Fruit fly (Drosophila melanogaster): ENCODE results near the gene eRF1.

eRF1 gene

DNA sequence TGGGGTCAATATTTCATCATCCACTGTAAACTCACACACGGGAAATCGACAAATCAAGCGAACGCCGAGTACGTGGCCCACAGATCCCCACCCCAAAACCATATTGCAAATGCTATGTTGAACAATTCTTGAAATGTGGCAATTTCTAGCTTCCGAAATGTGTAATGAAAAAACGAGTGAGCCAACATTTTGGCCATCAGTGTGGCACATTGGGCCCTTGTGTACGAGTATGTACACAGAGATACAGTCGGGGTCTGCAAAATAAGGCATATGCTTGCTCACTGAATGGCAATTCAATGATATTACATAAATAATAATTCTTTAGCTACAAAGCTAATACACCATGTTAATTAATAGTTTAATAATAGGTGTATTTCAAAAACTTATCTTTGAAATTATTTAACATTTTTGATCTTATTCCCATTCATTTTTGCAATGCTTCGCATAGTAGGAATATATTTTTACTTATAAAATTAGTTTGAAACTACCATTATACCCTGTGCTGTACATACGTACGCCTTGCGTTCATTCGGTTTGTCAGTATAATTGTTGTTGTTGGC is 51.5 kb downstream of the eRF1 start (continued):
- TF ChIP-seq HLH54F (GFP tag; optimal IDR thresholded peaks at IDR 0.05) (peak; percentile 85), HLH3B (GFP tag; IDR thresholded peaks at IDR 0.05) (peak; percentile 75), Drgx (GFP tag; IDR thresholded peaks at IDR 0.05) (peak; percentile 92), fd3F (GFP tag; optimal IDR thresholded peaks at IDR 0.05) (peak; percentile 85), CG12391 (tag; optimal IDR thresholded peaks at IDR 0.05) (peak; percentile 89), bbx (GFP tag; IDR thresholded peaks at IDR 0.05; ENCODE audit: partially characterized antibody) (no peak), trem (tag; optimal IDR thresholded peaks at IDR 0.05) (peak; percentile 53), CG10654 (GFP tag; optimal IDR thresholded peaks at IDR 0.05) (peak; percentile 83), CG6813 (GFP tag; optimal IDR thresholded peaks at IDR 0.05) (peak; percentile 69), D (optimal IDR thresholded peaks at IDR 0.05) (no peak), D (GFP tag; optimal IDR thresholded peaks at IDR 0.05) (peak; percentile 81), CG33557 (GFP tag; optimal IDR thresholded peaks at IDR 0.05) (peak; percentile 63), ATbp (GFP tag; optimal IDR thresholded peaks at IDR 0.05) (peak; percentile 80), trh (GFP tag; optimal IDR thresholded peaks at IDR 0.05) (peak; percentile 73), grn (GFP tag; optimal IDR thresholded peaks at IDR 0.05) (no peak), Bteb2 (GFP tag; optimal IDR thresholded peaks at IDR 0.05) (peak; percentile 82), ap (GFP tag; IDR thresholded peaks at IDR 0.05) (peak; percentile 24), Tbp (GFP tag; optimal IDR thresholded peaks at IDR 0.05) (no peak), CG9932 (GFP tag; IDR thresholded peaks at IDR 0.05) (peak; percentile 90), Ptx1 (GFP tag; IDR thresholded peaks at IDR 0.05) (peak; percentile 92), CG9817 (tag; optimal IDR thresholded peaks at IDR 0.05) (peak; percentile 82), CG2199 (GFP tag; IDR thresholded peaks at IDR 0.05) (no peak; the same call in 1 of the 3 replicates), sd (tag; optimal IDR thresholded peaks at IDR 0.05) (peak; percentile 85), Hmx (GFP tag; optimal IDR thresholded peaks at IDR 0.05) (peak; percentile 54), cwo (GFP tag; optimal IDR thresholded peaks at IDR 0.05) (peak; percentile 85), tgo (GFP tag; IDR thresholded peaks at IDR 0.05) (peak; percentile 85), fru (optimal IDR thresholded peaks at IDR 0.05) (no peak), abd-A (tag; optimal IDR thresholded peaks at IDR 0.05) (peak; percentile 54), CG12071 (GFP tag; optimal IDR thresholded peaks at IDR 0.05) (peak; percentile 77), CG12104 (GFP tag; optimal IDR thresholded peaks at IDR 0.05) (peak; percentile 83), Optix (GFP tag; IDR thresholded peaks at IDR 0.05) (peak; percentile 64; the same call in 1 of the 3 replicates), Hr51 (GFP tag; optimal IDR thresholded peaks at IDR 0.05) (peak; percentile 75 to 95), gt (GFP tag; IDR thresholded peaks at IDR 0.05) (peak; percentile 53; the same call in 1 of the 2 replicates), CG18476 (GFP tag; optimal IDR thresholded peaks at IDR 0.05) (peak; percentile 85), kay (GFP tag; optimal IDR thresholded peaks at IDR 0.05) (peak; percentile 80), CG6272 (GFP tag; IDR thresholded peaks at IDR 0.05) (peak; percentile 73), CG30403 (GFP tag; optimal IDR thresholded peaks at IDR 0.05) (peak; percentile 92), disco-r (GFP tag; optimal IDR thresholded peaks at IDR 0.05) (peak; percentile 52), CG2120 (GFP tag; optimal IDR thresholded peaks at IDR 0.05) (peak; percentile 93), dpn (GFP tag; optimal IDR thresholded peaks at IDR 0.05) (peak; percentile 84 to 88), chm (GFP tag; IDR thresholded peaks at IDR 0.05) (peak; percentile 79), Nf-YB (GFP tag; optimal IDR thresholded peaks at IDR 0.05) (peak; percentile 73), croc (GFP tag; conservative IDR thresholded peaks at IDR 0.05) (peak; percentile 72), Meics (GFP tag; optimal IDR thresholded peaks at IDR 0.05) (peak; percentile 89), CG8388 (GFP tag; optimal IDR thresholded peaks at IDR 0.05) (peak; percentile 82), oc (tag; optimal IDR thresholded peaks at IDR 0.05) (peak; percentile 85), CG13894 (tag; optimal IDR thresholded peaks at IDR 0.05) (peak; percentile 79), Scr (GFP tag; IDR thresholded peaks at IDR 0.05; ENCODE audit: partially characterized antibody) (no peak), lmd (GFP tag; IDR thresholded peaks at IDR 0.05) (peak; percentile 88), CkIIα-i1 (GFP tag; IDR thresholded peaks at IDR 0.05) (no peak), nerfin-1 (tag; optimal IDR thresholded peaks at IDR 0.05) (peak; percentile 87)

All from whole organism, embryonic.